Fruit fly (Drosophila melanogaster) whole organism, embryonic: ENCODE measurements around the gene Sec10.

Experiments
- CG11504 ChIP-seq: fragments of 200-800 bp; sonication (Bioruptor generic); optimal IDR thresholded peaks from 3 replicates; lab custom pipeline; 2019; ENCODE audit warnings: missing biosample characterization, mild to moderate bottlenecking, missing genetic modification characterization, moderate library complexity
- CG12659 ChIP-seq: fragments of 200-800 bp; sonication (Bioruptor generic); optimal IDR thresholded peaks from 3 replicates; lab custom pipeline; 2017; ENCODE audit warnings: mild to moderate bottlenecking, missing biosample characterization, missing genetic modification reagents, missing genetic modification characterization
- CG13424 ChIP-seq: fragments of 200-800 bp; sonication (Bioruptor generic); optimal IDR thresholded peaks from 2 replicates; lab custom pipeline; 2019; ENCODE audit warnings: missing biosample characterization, mild to moderate bottlenecking, missing genetic modification characterization, moderate library complexity
- CG14441 ChIP-seq: fragments of 200-800 bp; sonication (Bioruptor generic); IDR thresholded peaks from 2 replicates; pipeline ENCODE4 v1.3.6; 2022; ENCODE audit warnings: missing biosample characterization, missing genetic modification characterization
- CG15269 ChIP-seq: fragments of 200-800 bp; sonication (Bioruptor generic); optimal IDR thresholded peaks from 2 replicates; lab custom pipeline; 2018; ENCODE audit warnings: missing biosample characterization, mild to moderate bottlenecking, missing genetic modification characterization, moderate library complexity
- CG15479 ChIP-seq: fragments of 200-800 bp; sonication (Bioruptor generic); optimal IDR thresholded peaks from 3 replicates; lab custom pipeline; 2019; ENCODE audit warnings: missing biosample characterization, mild to moderate bottlenecking, missing genetic modification characterization, moderate library complexity
- CG16815 ChIP-seq: fragments of 200-800 bp; sonication (Bioruptor generic); optimal IDR thresholded peaks from 3 replicates; lab custom pipeline; 2017; ENCODE audit warnings: missing biosample characterization, mild to moderate bottlenecking, missing genetic modification characterization
- CG1792 ChIP-seq: fragments of 200-800 bp; sonication (Bioruptor generic); optimal IDR thresholded peaks from 2 replicates; lab custom pipeline; 2016; ENCODE audit warnings: missing biosample characterization, missing genetic modification characterization
- CG18599 ChIP-seq: fragments of 200-800 bp; sonication (Bioruptor generic); optimal IDR thresholded peaks from 3 replicates; lab custom pipeline; 2017; ENCODE audit warnings: missing biosample characterization, missing genetic modification characterization, mild to moderate bottlenecking, moderate library complexity, missing genetic modification reagents
- CG2875 ChIP-seq: fragments of 200-800 bp; sonication (Bioruptor generic); optimal IDR thresholded peaks from 2 replicates; lab custom pipeline; 2017; ENCODE audit warnings: missing biosample characterization, mild to moderate bottlenecking, missing genetic modification characterization, missing genetic modification reagents
- CG2889 ChIP-seq: fragments of 200-800 bp; sonication (Bioruptor generic); IDR thresholded peaks from 3 replicates; pipeline ENCODE4 v1.3.6; 2022; ENCODE audit warnings: missing biosample characterization, missing genetic modification characterization
- CG3281 ChIP-seq: fragments of 200-800 bp; sonication (Bioruptor generic); optimal IDR thresholded peaks from 3 replicates; lab custom pipeline; 2017; ENCODE audit warnings: missing biosample characterization, mild to moderate bottlenecking, missing genetic modification characterization
- CG5245 ChIP-seq: fragments of 200-800 bp; sonication (Bioruptor generic); optimal IDR thresholded peaks from 3 replicates; lab custom pipeline; 2016; ENCODE audit warnings: missing biosample characterization, missing genetic modification characterization
- CG7987 ChIP-seq: fragments of 200-800 bp; sonication (Bioruptor generic); optimal IDR thresholded peaks from 2 replicates; lab custom pipeline; 2018; ENCODE audit warnings: missing biosample characterization, mild to moderate bottlenecking, missing genetic modification characterization, moderate library complexity
- CG8478 ChIP-seq: fragments of >200 bp; optimal IDR thresholded peaks from 2 replicates; lab custom pipeline; 2018
- CG9932 ChIP-seq: fragments of 200-800 bp; sonication (Bioruptor generic); IDR thresholded peaks from 2 replicates; pipeline ENCODE4 v1.3.6; 2022; ENCODE audit warnings: missing biosample characterization, missing genetic modification characterization
- D19A ChIP-seq: fragments of 200-800 bp; optimal IDR thresholded peaks from 3 replicates; lab custom pipeline; 2019; ENCODE audit warnings: missing biosample characterization, mild to moderate bottlenecking, missing genetic modification characterization, moderate library complexity
- D19B ChIP-seq: fragments of 200-800 bp; sonication (Bioruptor generic); optimal IDR thresholded peaks from 2 replicates; lab custom pipeline; 2017; ENCODE audit warnings: missing biosample characterization, mild to moderate bottlenecking, missing genetic modification characterization
- Ets65A ChIP-seq: fragments of 200-800 bp; sonication (Bioruptor generic); peaks from one replicate; lab custom pipeline; 2016; ENCODE audit warnings: missing biosample characterization, missing genetic modification characterization
- Kr ChIP-seq: fragments of 200-800 bp; sonication (Bioruptor generic); optimal IDR thresholded peaks from 2 replicates; lab custom pipeline; 2017; ENCODE audit warnings: missing biosample characterization, mild to moderate bottlenecking, missing genetic modification characterization
- Lpt ChIP-seq: fragments of >200 bp; optimal IDR thresholded peaks from 2 replicates; lab custom pipeline; 2018; ENCODE audit warnings: missing biosample characterization, missing genetic modification characterization
- MBD-R2 ChIP-seq: fragments of 200-800 bp; sonication (Bioruptor generic); IDR thresholded peaks from 2 replicates; pipeline ENCODE4 v1.3.6; 2022; ENCODE audit warnings: missing biosample characterization, missing genetic modification characterization
- Med ChIP-seq: fragments of 200-800 bp; sonication (Bioruptor generic); peaks from one replicate; lab custom pipeline; 2016; ENCODE audit warnings: missing biosample characterization, missing genetic modification characterization, mild to moderate bottlenecking, inconsistent platforms, moderate library complexity
- Mrtf ChIP-seq: fragments of 200-800 bp; sonication (Bioruptor generic); IDR thresholded peaks from 3 replicates; pipeline ENCODE4 v1.3.6; 2022; ENCODE audit warnings: missing biosample characterization, missing genetic modification characterization
- Neu2 ChIP-seq: fragments of 200-800 bp; sonication (Bioruptor generic); optimal IDR thresholded peaks from 3 replicates; lab custom pipeline; 2016; ENCODE audit warnings: missing biosample characterization, missing genetic modification characterization, borderline replicate concordance
- Nf-YB ChIP-seq: fragments of 200-800 bp; sonication (Bioruptor generic); optimal IDR thresholded peaks from 3 replicates; lab custom pipeline; 2019; ENCODE audit warnings: missing biosample characterization, mild to moderate bottlenecking, missing genetic modification characterization, moderate library complexity
- Scr ChIP-seq: fragments of 200-800 bp; sonication (Bioruptor generic); IDR thresholded peaks from 2 replicates; pipeline ENCODE4 v1.3.6; 2022; ENCODE audit warnings: missing biosample characterization, missing genetic modification characterization; ENCODE audit not compliant: partially characterized antibody
- Sry-β ChIP-seq: fragments of 200-800 bp; sonication (Bioruptor generic); optimal IDR thresholded peaks from 2 replicates; lab custom pipeline; 2018; ENCODE audit warnings: missing biosample characterization, mild to moderate bottlenecking, missing genetic modification characterization, moderate library complexity
- Trl ChIP-seq, 3 experiments: fragments of >200 bp in 2 of 3; fragments of 200-800 bp in 1 of 3; sonication (Bioruptor generic) in 1 of 3; optimal IDR thresholded peaks; 2 replicates in 1 of 3; 3 replicates in 2 of 3; lab custom pipeline; 2016 to 2017; ENCODE audit warnings: missing biosample characterization in 1 of 3, missing genetic modification characterization in 1 of 3
- aop ChIP-seq: fragments of 200-800 bp; sonication (Bioruptor generic); IDR thresholded peaks from 2 replicates; pipeline ENCODE4 v1.3.6; 2022; ENCODE audit warnings: missing biosample characterization, missing genetic modification characterization
- ap ChIP-seq: fragments of 200-800 bp; sonication (Bioruptor generic); IDR thresholded peaks from 2 replicates; pipeline ENCODE4 v1.3.6; 2022; ENCODE audit warnings: missing biosample characterization, missing genetic modification characterization
- az2 ChIP-seq: fragments of 200-800 bp; sonication (Bioruptor generic); optimal IDR thresholded peaks from 3 replicates; lab custom pipeline; 2016; ENCODE audit warnings: missing biosample characterization, missing genetic modification characterization
- bab2 ChIP-seq: fragments of 200-800 bp; sonication (Bioruptor generic); optimal IDR thresholded peaks from 2 replicates; lab custom pipeline; 2016; ENCODE audit warnings: missing biosample characterization, missing genetic modification characterization
- bigmax ChIP-seq: fragments of 200-800 bp; sonication (Bioruptor generic); optimal IDR thresholded peaks from 2 replicates; lab custom pipeline; 2018; ENCODE audit warnings: missing biosample characterization, mild to moderate bottlenecking, missing genetic modification characterization
- cad ChIP-seq: fragments of >200 bp; optimal IDR thresholded peaks from 2 replicates; lab custom pipeline; 2017; ENCODE audit warnings: missing biosample characterization, missing genetic modification characterization
- caup ChIP-seq: fragments of 200-800 bp; sonication (Bioruptor generic); optimal IDR thresholded peaks from 3 replicates; lab custom pipeline; 2017; ENCODE audit warnings: missing biosample characterization, mild to moderate bottlenecking, missing genetic modification characterization, moderate library complexity; ENCODE audit not compliant: severe bottlenecking
- corto ChIP-seq: fragments of 200-800 bp; sonication (Bioruptor generic); optimal IDR thresholded peaks from 2 replicates; lab custom pipeline; 2016; ENCODE audit warnings: missing biosample characterization, mild to moderate bottlenecking, missing genetic modification characterization, moderate library complexity
- dmrt11E ChIP-seq: fragments of 200-800 bp; sonication (Bioruptor generic); optimal IDR thresholded peaks from 3 replicates; lab custom pipeline; 2018; ENCODE audit warnings: missing biosample characterization, mild to moderate bottlenecking, missing genetic modification characterization, moderate library complexity
- eyg ChIP-seq: fragments of 200-800 bp; sonication (Bioruptor generic); optimal IDR thresholded peaks from 3 replicates; lab custom pipeline; 2016; ENCODE audit warnings: missing biosample characterization, missing genetic modification characterization
- grau ChIP-seq: fragments of 200-800 bp; optimal IDR thresholded peaks from 3 replicates; lab custom pipeline; 2019; ENCODE audit warnings: missing biosample characterization, mild to moderate bottlenecking, missing genetic modification characterization, moderate library complexity
- grn ChIP-seq: fragments of 200-800 bp; sonication (Bioruptor generic); optimal IDR thresholded peaks from 3 replicates; lab custom pipeline; 2017; ENCODE audit warnings: missing biosample characterization, missing genetic modification characterization
- gsb-n ChIP-seq: fragments of 200-800 bp; sonication (Bioruptor generic); optimal IDR thresholded peaks from 3 replicates; lab custom pipeline; 2018; ENCODE audit warnings: missing biosample characterization, mild to moderate bottlenecking, missing genetic modification characterization
- lov ChIP-seq, 2 experiments: fragments of 200-800 bp in 1 of 2; fragments of >200 bp in 1 of 2; sonication (Bioruptor generic) in 1 of 2; IDR thresholded peaks in 1 of 2; optimal IDR thresholded peaks in 1 of 2; 2 replicates in 1 of 2; 3 replicates in 1 of 2; pipeline versions ENCODE4 v1.3.6 to Lab custom; 2017 to 2022; ENCODE audit warnings: missing biosample characterization in 1 of 2, missing genetic modification characterization in 1 of 2
- onecut ChIP-seq: fragments of 200-800 bp; sonication (Bioruptor generic); IDR thresholded peaks from 2 replicates; pipeline ENCODE4 v1.3.6; 2022; ENCODE audit warnings: missing biosample characterization, missing genetic modification characterization
- tup ChIP-seq: fragments of 200-800 bp; sonication (Bioruptor generic); optimal IDR thresholded peaks from 2 replicates; lab custom pipeline; 2016; ENCODE audit warnings: missing biosample characterization, mild to moderate bottlenecking, missing genetic modification characterization, moderate library complexity
- tx ChIP-seq: fragments of 200-800 bp; sonication (Bioruptor generic); optimal IDR thresholded peaks from 2 replicates; lab custom pipeline; 2016; ENCODE audit warnings: missing biosample characterization, missing genetic modification characterization
- unc-4 ChIP-seq: fragments of 200-800 bp; sonication (Bioruptor generic); IDR thresholded peaks from 2 replicates; pipeline ENCODE4 v1.3.6; 2022; ENCODE audit warnings: missing biosample characterization, missing genetic modification characterization; ENCODE audit not compliant: partially characterized antibody
- vvl ChIP-seq: fragments of 200-800 bp; sonication (Bioruptor generic); IDR thresholded peaks from 2 replicates; pipeline ENCODE4 v1.3.6; 2022; ENCODE audit warnings: missing biosample characterization, missing genetic modification characterization
- z ChIP-seq: fragments of 200-800 bp; sonication (Bioruptor generic); IDR thresholded peaks from 3 replicates; pipeline ENCODE4 v1.3.6; 2022; ENCODE audit warnings: missing biosample characterization, missing genetic modification characterization

Sec10 gene

dm6 chr3R:24161173-24161811 is 26.7 kb downstream of the Sec10 start, which contains the start of the genes Myo95E and TBC1d7 (continued):
- TF ChIP-seq grn (no peak), CG11504 (no peak), CG15269 (tag; lab: Kevin White, UChicago) (peak; percentile 91), Scr (peak; percentile 80), cad (GFP tag; lab: Kevin White, UChicago) (no peak), gsb-n (no peak), MBD-R2 (peak; percentile 93), Kr (GFP tag; lab: Kevin White, UChicago) (no peak), tx (GFP tag; lab: Kevin White, UChicago) (peak; percentile 7), onecut (peak; percentile 80), Ets65A (GFP tag; lab: Kevin White, UChicago) (peak; percentile 77), CG5245 (peak; percentile 71), CG16815 (GFP tag; lab: Kevin White, UChicago) (peak; percentile 79), Sry-β (GFP tag; lab: Kevin White, UChicago) (peak; percentile 64), Lpt (GFP tag; lab: Kevin White, UChicago) (no peak), caup (GFP tag; lab: Kevin White, UChicago) (peak; percentile 83), aop (GFP tag; lab: Robert Waterston, UW) (peak; percentile 49; the same call in 1 of the 2 replicates), az2 (GFP tag; lab: Kevin White, UChicago) (peak; percentile 87), tup (GFP tag; lab: Kevin White, UChicago) (peak; percentile 52), CG12659 (GFP tag; lab: Kevin White, UChicago) (peak; percentile 92), CG2875 (GFP tag; lab: Kevin White, UChicago) (peak; percentile 58), unc-4 (GFP tag; lab: Robert Waterston, UW) (peak; percentile 81), ap (GFP tag; lab: Robert Waterston, UW) (peak; percentile 93), Nf-YB (peak; percentile 70), CG1792 (GFP tag; lab: Kevin White, UChicago) (no peak), eyg (GFP tag; lab: Kevin White, UChicago) (no peak), Trl (optimal IDR thresholded peaks at IDR 0.05; lab: Kevin White, UChicago) (no peak), Trl (GFP tag; optimal IDR thresholded peaks at IDR 0.05; lab: Kevin White, UChicago) (peak; percentile 46), vvl (GFP tag; lab: Robert Waterston, UW) (peak; percentile 97), bab2 (GFP tag; lab: Kevin White, UChicago) (peak; percentile 58), z (GFP tag; lab: Robert Waterston, UW) (peak; percentile 51; the same call in 1 of the 3 replicates), bigmax (GFP tag; lab: Kevin White, UChicago) (no peak), CG3281 (GFP tag; lab: Kevin White, UChicago) (peak; percentile 86), CG8478 (lab: Kevin White, UChicago) (no peak), CG2889 (peak; percentile 82), CG15479 (no peak), CG7987 (GFP tag; lab: Kevin White, UChicago) (peak; percentile 77), lov (optimal IDR thresholded peaks at IDR 0.05; lab: Kevin White, UChicago) (no peak), lov (GFP tag; IDR thresholded peaks at IDR 0.05; lab: Robert Waterston, UW) (peak; percentile 75; the same call in 2 of the 3 replicates), grau (tag; lab: Kevin White, UChicago) (peak; percentile 89), D19A (tag; lab: Kevin White, UChicago) (peak; percentile 99), Neu2 (no peak), D19B (GFP tag; lab: Kevin White, UChicago) (peak; percentile 98), CG9932 (GFP tag; lab: Robert Waterston, UW) (peak; percentile 97), corto (peak; percentile 35), CG14441 (GFP tag; lab: Robert Waterston, UW) (peak; percentile 95), Mrtf (GFP tag; lab: Robert Waterston, UW) (peak; percentile 73; the same call in 2 of the 3 replicates), CG13424 (tag; lab: Kevin White, UChicago) (peak; percentile 90), dmrt11E (peak; percentile 87), Med (peak; percentile 87), CG18599 (GFP tag; lab: Kevin White, UChicago) (no peak)
